Fruit fly (Drosophila melanogaster) whole organism, embryonic: ENCODE data around the gene tup.

Experiments used
- Blimp-1 ChIP-seq: fragments of 200-800 bp; sonication (Bioruptor generic); optimal IDR thresholded peaks from 3 replicates; lab custom pipeline; 2018; ENCODE audit warnings: missing biosample characterization, missing genetic modification characterization, mild to moderate bottlenecking, moderate library complexity, missing genetic modification reagents
- CG10321 ChIP-seq: fragments of 200-800 bp; sonication (Bioruptor generic); IDR thresholded peaks from 2 replicates; pipeline ENCODE4 v1.3.6; 2022; ENCODE audit warnings: missing biosample characterization, missing genetic modification characterization
- CG10654 ChIP-seq: fragments of 200-800 bp; sonication (Bioruptor generic); optimal IDR thresholded peaks from 2 replicates; lab custom pipeline; 2016; ENCODE audit warnings: missing biosample characterization, missing genetic modification characterization
- CG10979 ChIP-seq: fragments of 200-800 bp; sonication (Bioruptor generic); optimal IDR thresholded peaks from 2 replicates; lab custom pipeline; 2018; ENCODE audit warnings: missing biosample characterization, mild to moderate bottlenecking, missing genetic modification characterization, moderate library complexity
- CG11504 ChIP-seq: fragments of 200-800 bp; sonication (Bioruptor generic); optimal IDR thresholded peaks from 3 replicates; lab custom pipeline; 2019; ENCODE audit warnings: missing biosample characterization, mild to moderate bottlenecking, missing genetic modification characterization, moderate library complexity
- CG12391 ChIP-seq: fragments of 200-800 bp; sonication (Bioruptor generic); optimal IDR thresholded peaks from 3 replicates; lab custom pipeline; 2018; ENCODE audit warnings: missing biosample characterization, mild to moderate bottlenecking, missing genetic modification characterization, moderate library complexity
- CG13424 ChIP-seq: fragments of 200-800 bp; sonication (Bioruptor generic); optimal IDR thresholded peaks from 2 replicates; lab custom pipeline; 2019; ENCODE audit warnings: missing biosample characterization, mild to moderate bottlenecking, missing genetic modification characterization, moderate library complexity
- CG14710 ChIP-seq: fragments of 200-800 bp; sonication (Bioruptor generic); optimal IDR thresholded peaks from 3 replicates; lab custom pipeline; 2019; ENCODE audit warnings: missing biosample characterization, mild to moderate bottlenecking, missing genetic modification characterization, moderate library complexity
- CG15601 ChIP-seq: fragments of 200-800 bp; sonication (Bioruptor generic); optimal IDR thresholded peaks from 3 replicates; lab custom pipeline; 2019; ENCODE audit warnings: missing biosample characterization, mild to moderate bottlenecking, missing genetic modification characterization, moderate library complexity
- CG17829 ChIP-seq: fragments of 200-800 bp; optimal IDR thresholded peaks from 2 replicates; lab custom pipeline; 2019; ENCODE audit warnings: missing biosample characterization, mild to moderate bottlenecking, missing genetic modification characterization, moderate library complexity
- CG2712 ChIP-seq: fragments of 200-800 bp; optimal IDR thresholded peaks from 3 replicates; lab custom pipeline; 2019; ENCODE audit warnings: missing biosample characterization, mild to moderate bottlenecking, missing genetic modification characterization, moderate library complexity
- CG30403 ChIP-seq: fragments of 200-800 bp; sonication (Bioruptor generic); optimal IDR thresholded peaks from 3 replicates; lab custom pipeline; 2016; ENCODE audit warnings: missing biosample characterization, missing genetic modification characterization
- CG34224 ChIP-seq: fragments of 200-800 bp; sonication (Bioruptor generic); IDR thresholded peaks from 3 replicates; pipeline ENCODE4 v1.3.6; 2022; ENCODE audit warnings: missing biosample characterization, missing genetic modification characterization; ENCODE audit not compliant: partially characterized antibody
- CG34376 ChIP-seq: fragments of 200-800 bp; sonication (Bioruptor generic); optimal IDR thresholded peaks from 2 replicates; lab custom pipeline; 2018; ENCODE audit warnings: missing biosample characterization, mild to moderate bottlenecking, missing genetic modification characterization
- CG6689 ChIP-seq: fragments of 200-800 bp; sonication (Bioruptor generic); IDR thresholded peaks from 2 replicates; pipeline ENCODE4 v1.3.6; 2022; ENCODE audit warnings: missing biosample characterization, missing genetic modification characterization
- CG8281 ChIP-seq: fragments of 200-800 bp; sonication (Bioruptor generic); optimal IDR thresholded peaks from 2 replicates; lab custom pipeline; 2018; ENCODE audit warnings: missing biosample characterization, mild to moderate bottlenecking, missing genetic modification characterization, moderate library complexity
- CG8290 ChIP-seq, 3 experiments: fragments of 200-800 bp; sonication (Bioruptor generic); optimal IDR thresholded peaks; 2 replicates each; lab custom pipeline; 2016 to 2019; ENCODE audit warnings: missing biosample characterization in 3 of 3, missing genetic modification characterization in 3 of 3, mild to moderate bottlenecking in 2 of 3, moderate library complexity in 1 of 3
- CG8944 ChIP-seq: fragments of 200-800 bp; sonication (Bioruptor generic); optimal IDR thresholded peaks from 3 replicates; lab custom pipeline; 2016; ENCODE audit warnings: missing biosample characterization, missing genetic modification characterization
- CTCF ChIP-seq: fragments of 200-800 bp; sonication (Bioruptor generic); optimal IDR thresholded peaks from 2 replicates; lab custom pipeline; 2017; ENCODE audit warnings: missing biosample characterization, mild to moderate bottlenecking, missing genetic modification characterization, moderate library complexity
- CoRest ChIP-seq: fragments of 200-800 bp; sonication (Bioruptor generic); optimal IDR thresholded peaks from 3 replicates; lab custom pipeline; 2018; ENCODE audit warnings: missing biosample characterization, mild to moderate bottlenecking, missing genetic modification characterization, moderate library complexity
- HLHmδ ChIP-seq: fragments of 200-800 bp; sonication (Bioruptor generic); optimal IDR thresholded peaks from 2 replicates; lab custom pipeline; 2018; ENCODE audit warnings: missing biosample characterization, mild to moderate bottlenecking, missing genetic modification characterization, moderate library complexity
- Hey ChIP-seq: fragments of 200-800 bp; sonication (Bioruptor generic); optimal IDR thresholded peaks from 3 replicates; lab custom pipeline; 2018; ENCODE audit warnings: missing biosample characterization, mild to moderate bottlenecking, missing genetic modification characterization
- HmgD ChIP-seq: fragments of 200-800 bp; sonication (Bioruptor generic); optimal IDR thresholded peaks from 3 replicates; lab custom pipeline; 2016; ENCODE audit warnings: missing biosample characterization, missing genetic modification characterization
- Lhr ChIP-seq: fragments of 200-800 bp; sonication (Bioruptor generic); optimal IDR thresholded peaks from 3 replicates; lab custom pipeline; 2017; ENCODE audit warnings: mild to moderate bottlenecking, missing biosample characterization, missing genetic modification reagents, missing genetic modification characterization
- Oaz ChIP-seq: fragments of 200-800 bp; sonication (Bioruptor generic); IDR thresholded peaks from 2 replicates; pipeline ENCODE4 v1.3.6; 2022; ENCODE audit warnings: missing biosample characterization, missing genetic modification characterization
- Sox100B ChIP-seq: fragments of 200-800 bp; sonication (Bioruptor generic); optimal IDR thresholded peaks from 3 replicates; lab custom pipeline; 2018; ENCODE audit warnings: missing biosample characterization, mild to moderate bottlenecking, missing genetic modification characterization
- Sox102F ChIP-seq: fragments of 200-800 bp; sonication (Bioruptor generic); optimal IDR thresholded peaks from 2 replicates; lab custom pipeline; 2018; ENCODE audit warnings: missing biosample characterization, mild to moderate bottlenecking, missing genetic modification characterization, moderate library complexity
- Spps ChIP-seq: fragments of 200-800 bp; sonication (Bioruptor generic); optimal IDR thresholded peaks from 2 replicates; lab custom pipeline; 2018; ENCODE audit warnings: missing biosample characterization, mild to moderate bottlenecking, missing genetic modification characterization
- Ssrp ChIP-seq: fragments of 200-800 bp; sonication (Bioruptor generic); optimal IDR thresholded peaks from 2 replicates; lab custom pipeline; 2018; ENCODE audit warnings: missing biosample characterization, mild to moderate bottlenecking, missing genetic modification characterization, moderate library complexity
- abd-A ChIP-seq: fragments of 200-800 bp; sonication (Bioruptor generic); optimal IDR thresholded peaks from 3 replicates; lab custom pipeline; 2019; ENCODE audit warnings: missing biosample characterization, mild to moderate bottlenecking, missing genetic modification characterization, moderate library complexity
- bsh ChIP-seq, 2 experiments: fragments of 200-800 bp; sonication (Bioruptor generic); optimal IDR thresholded peaks; 2 replicates each; lab custom pipeline; 2017 to 2018; ENCODE audit warnings: mild to moderate bottlenecking in 2 of 2, missing biosample characterization in 2 of 2, missing genetic modification characterization in 2 of 2, moderate library complexity in 1 of 2
- cas ChIP-seq: fragments of 200-800 bp; sonication (Bioruptor generic); IDR thresholded peaks from 2 replicates; pipeline ENCODE4 v1.3.6; 2022; ENCODE audit warnings: missing biosample characterization, missing genetic modification characterization
- ems ChIP-seq: fragments of 200-800 bp; sonication (Bioruptor generic); optimal IDR thresholded peaks from 3 replicates; lab custom pipeline; 2016; ENCODE audit warnings: missing biosample characterization, missing genetic modification characterization
- fd64A ChIP-seq: fragments of 200-800 bp; sonication (Bioruptor generic); optimal IDR thresholded peaks from 3 replicates; lab custom pipeline; 2018; ENCODE audit warnings: missing biosample characterization, mild to moderate bottlenecking, missing genetic modification characterization
- fd96Cb ChIP-seq: fragments of 200-800 bp; sonication (Bioruptor generic); optimal IDR thresholded peaks from 2 replicates; lab custom pipeline; 2018; ENCODE audit warnings: missing biosample characterization, mild to moderate bottlenecking, missing genetic modification characterization, moderate library complexity
- fru ChIP-seq: fragments of >200 bp; optimal IDR thresholded peaks from 2 replicates; lab custom pipeline; 2017
- grau ChIP-seq: fragments of 200-800 bp; optimal IDR thresholded peaks from 3 replicates; lab custom pipeline; 2019; ENCODE audit warnings: missing biosample characterization, mild to moderate bottlenecking, missing genetic modification characterization, moderate library complexity
- gt ChIP-seq: fragments of 200-800 bp; sonication (Bioruptor generic); IDR thresholded peaks from 2 replicates; pipeline ENCODE4 v1.3.6; 2022; ENCODE audit warnings: missing biosample characterization, missing genetic modification characterization
- lola ChIP-seq, 3 experiments: fragments of >200 bp in 2 of 3; fragments of 200-800 bp in 1 of 3; sonication (Bioruptor generic) in 1 of 3; optimal IDR thresholded peaks; 2 replicates each; lab custom pipeline; 2017 to 2019; ENCODE audit warnings: missing biosample characterization in 3 of 3, missing genetic modification characterization in 3 of 3, mild to moderate bottlenecking in 1 of 3, moderate library complexity in 1 of 3
- phol ChIP-seq: fragments of 200-800 bp; sonication (Bioruptor generic); optimal IDR thresholded peaks from 3 replicates; lab custom pipeline; 2018; ENCODE audit warnings: missing biosample characterization, mild to moderate bottlenecking, missing genetic modification characterization, moderate library complexity
- row ChIP-seq: fragments of 200-800 bp; sonication (Bioruptor generic); IDR thresholded peaks from 3 replicates; pipeline ENCODE4 v1.3.6; 2022; ENCODE audit warnings: missing biosample characterization, missing genetic modification characterization
- sc ChIP-seq, 3 experiments: fragments of >200 bp in 2 of 3; fragments of 200-800 bp in 1 of 3; sonication (Bioruptor generic) in 1 of 3; optimal IDR thresholded peaks; 2 replicates in 2 of 3; 3 replicates in 1 of 3; lab custom pipeline; 2017; ENCODE audit warnings: mild to moderate bottlenecking in 1 of 3, missing biosample characterization in 1 of 3, missing genetic modification characterization in 1 of 3, missing genetic modification reagents in 1 of 3
- sd ChIP-seq: fragments of 200-800 bp; sonication (Bioruptor generic); optimal IDR thresholded peaks from 3 replicates; lab custom pipeline; 2018; ENCODE audit warnings: missing biosample characterization, mild to moderate bottlenecking, missing genetic modification characterization, moderate library complexity
- sr ChIP-seq: fragments of 200-800 bp; sonication (Bioruptor generic); IDR thresholded peaks from 3 replicates; pipeline ENCODE4 v1.3.6; 2022; ENCODE audit warnings: missing biosample characterization, missing genetic modification characterization

tup gene

DNA sequence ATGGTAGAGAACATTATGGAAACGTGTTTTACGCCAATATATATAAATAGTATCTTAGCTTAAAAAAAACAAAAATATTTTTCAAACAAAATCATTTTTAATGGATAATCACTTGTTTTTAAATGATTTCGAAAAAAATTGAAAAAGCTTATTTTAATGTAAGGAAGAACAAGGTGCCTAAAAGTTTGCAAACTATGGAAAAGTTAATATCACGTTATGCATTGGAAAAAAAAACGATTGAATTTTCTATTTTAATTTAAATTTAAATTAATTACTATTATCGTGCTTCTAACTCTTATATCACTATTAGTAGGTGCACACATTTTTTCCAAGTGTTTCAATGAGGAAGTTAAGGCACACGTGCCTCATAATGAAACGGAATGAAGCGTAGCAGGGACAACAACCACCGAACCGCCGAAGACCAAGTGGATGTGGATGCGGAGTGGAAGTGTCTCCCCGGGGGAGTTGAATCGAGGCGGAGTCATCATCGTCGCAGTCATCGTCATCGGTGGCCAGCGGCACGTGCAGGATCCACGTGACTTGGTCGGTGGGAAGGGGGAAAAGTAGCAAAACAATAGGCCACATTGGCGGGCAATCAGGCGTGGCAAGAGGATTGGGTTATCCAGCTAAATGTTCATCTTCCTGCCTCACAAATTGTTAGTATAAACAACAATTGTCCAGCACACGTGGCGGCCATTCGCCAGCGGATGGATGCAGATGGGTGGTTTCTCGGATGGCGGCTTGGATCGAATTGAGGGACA, 15.9 kb upstream of the tup start (continued):
- TF ChIP-seq HmgD (GFP tag; lab: Kevin White, UChicago) (no peak), CG15601 (tag; lab: Kevin White, UChicago) (peak; percentile 21), phol (peak; percentile 53), CG13424 (tag; lab: Kevin White, UChicago) (peak; percentile 25), Lhr (GFP tag; lab: Kevin White, UChicago) (no peak), CG34224 (no peak), CG6689 (GFP tag; lab: Robert Waterston, UW) (0 out of 2 replicates have a peak, but pooled peaks have one; percentile 13), CG11504 (peak; percentile 56), ems (GFP tag; lab: Kevin White, UChicago) (no peak), Hey (peak; percentile 100), bsh (GFP tag; optimal IDR thresholded peaks at IDR 0.05; lab: Kevin White, UChicago) (peak in 1 of 2 experiments; percentile 17), CG10321 (GFP tag; lab: Robert Waterston, UW) (no peak), Oaz (GFP tag; lab: Robert Waterston, UW) (no peak), CG14710 (peak; percentile 51), Sox102F (GFP tag; lab: Kevin White, UChicago) (peak; percentile 18), Blimp-1 (GFP tag; lab: Kevin White, UChicago) (peak; percentile 35), gt (GFP tag; lab: Robert Waterston, UW) (no peak), fd64A (GFP tag; lab: Kevin White, UChicago) (no peak), abd-A (tag; lab: Kevin White, UChicago) (no peak), CG8281 (tag; lab: Kevin White, UChicago) (no peak), CG2712 (tag; lab: Kevin White, UChicago) (peak; percentile 50), sr (no peak), CG8290 (GFP tag; optimal IDR thresholded peaks at IDR 0.05; lab: Kevin White, UChicago) (no peak), CG8290 (tag; optimal IDR thresholded peaks at IDR 0.05; lab: Kevin White, UChicago) (no peak), cas (GFP tag; lab: Robert Waterston, UW) (no peak), CG8944 (GFP tag; lab: Kevin White, UChicago) (no peak), CG10654 (GFP tag; lab: Kevin White, UChicago) (no peak), fd96Cb (peak; percentile 30), row (0 out of 3 replicates have a peak, but pooled peaks have one; percentile 23), HLHmδ (GFP tag; lab: Kevin White, UChicago) (no peak), Ssrp (tag; lab: Kevin White, UChicago) (peak; percentile 20), sc (optimal IDR thresholded peaks at IDR 0.05; lab: Kevin White, UChicago) (no peak), sc (GFP tag; optimal IDR thresholded peaks at IDR 0.05; lab: Kevin White, UChicago) (peak; percentile 32), sd (tag; lab: Kevin White, UChicago) (no peak), CG12391 (tag; lab: Kevin White, UChicago) (peak; percentile 35), CG10979 (tag; lab: Kevin White, UChicago) (peak; percentile 50), CG34376 (GFP tag; lab: Kevin White, UChicago) (no peak), CG30403 (GFP tag; lab: Kevin White, UChicago) (peak; percentile 37), Spps (tag; lab: Kevin White, UChicago) (no peak), CTCF (GFP tag; lab: Kevin White, UChicago) (no peak), Sox100B (GFP tag; lab: Kevin White, UChicago) (peak; percentile 45), fru (lab: Kevin White, UChicago) (no peak), lola (GFP tag; optimal IDR thresholded peaks at IDR 0.05; lab: Kevin White, UChicago) (peak in 1 of 3 experiments; percentile 63), CG17829 (peak; percentile 25), grau (peak; percentile 22), CoRest (tag; lab: Kevin White, UChicago) (peak; percentile 39)
